Worm (Caenorhabditis elegans) whole organism, young adult: ENCODE results near the gene nhr-41.

Source experiments
- B0035.1 ChIP-seq: sonication (generic microtip); optimal IDR thresholded peaks from 2 replicates; lab custom pipeline; 2016; ENCODE audit warnings: missing genetic modification characterization, mild to moderate bottlenecking, missing compliant biosample characterization, missing genotype, missing genetic modification reagents
- B0336.3 ChIP-seq: fragments of 200-800 bp; sonication (Bioruptor generic); IDR thresholded peaks from 2 replicates; pipeline ENCODE4 v1.3.6; 2022; ENCODE audit warnings: missing genetic modification characterization, missing compliant biosample characterization
- C06A6.2 ChIP-seq: fragments of 200-800 bp; sonication (Bioruptor generic); conservative IDR thresholded peaks from 2 replicates; pipeline ENCODE4 v1.3.6; 2022; ENCODE audit warnings: missing genetic modification characterization, missing compliant biosample characterization
- C17E4.6 ChIP-seq: fragments of 200-800 bp; sonication (Bioruptor generic); IDR thresholded peaks from 2 replicates; pipeline ENCODE4 v1.3.6; 2022; ENCODE audit warnings: missing genetic modification reagents, missing genetic modification characterization, missing compliant biosample characterization
- F10E7.11 ChIP-seq: sonication (generic microtip); optimal IDR thresholded peaks from 2 replicates; lab custom pipeline; 2017; ENCODE audit warnings: mild to moderate bottlenecking, missing genetic modification characterization, moderate library complexity, missing compliant biosample characterization
- F39B2.1 ChIP-seq: fragments of 200-800 bp; sonication (Bioruptor generic); IDR thresholded peaks from 2 replicates; pipeline ENCODE4 v1.3.6; 2022; ENCODE audit warnings: missing genetic modification reagents, missing genetic modification characterization, missing compliant biosample characterization
- F52B5.7 ChIP-seq: sonication (generic microtip); optimal IDR thresholded peaks from 2 replicates; lab custom pipeline; 2016; ENCODE audit warnings: mild to moderate bottlenecking, missing genetic modification characterization, missing compliant biosample characterization
- T26A5.8 ChIP-seq: sonication (generic microtip); optimal IDR thresholded peaks from 2 replicates; lab custom pipeline; 2016; ENCODE audit warnings: missing genetic modification characterization, missing compliant biosample characterization
- akir-1 ChIP-seq: fragments of 200-800 bp; sonication (Bioruptor generic); optimal IDR thresholded peaks from 2 replicates; lab custom pipeline; 2018; ENCODE audit warnings: mild to moderate bottlenecking, missing genetic modification characterization, moderate library complexity, missing compliant biosample characterization
- ama-1 ChIP-seq, 3 experiments: fragments of 150-350 bp in 1 of 3; sonication (generic microtip) in 2 of 3; optimal IDR thresholded peaks; 2 replicates each; lab custom pipeline; 2014 to 2018; ENCODE audit warnings: missing biosample characterization in 2 of 3, missing genetic modification characterization in 2 of 3, missing genetic modification reagents in 2 of 3
- aptf-3 ChIP-seq: fragments of 200-800 bp; sonication (Bioruptor generic); IDR thresholded peaks from 2 replicates; pipeline ENCODE4 v1.3.6; 2022; ENCODE audit warnings: missing genetic modification characterization, missing compliant biosample characterization
- athp-1 ChIP-seq: sonication (generic microtip); optimal IDR thresholded peaks from 2 replicates; lab custom pipeline; 2017; ENCODE audit warnings: mild to moderate bottlenecking, missing genetic modification characterization, missing compliant biosample characterization
- ccch-3 ChIP-seq: fragments of 200-800 bp; sonication (Bioruptor generic); optimal IDR thresholded peaks from 2 replicates; lab custom pipeline; 2018; ENCODE audit warnings: mild to moderate bottlenecking, missing genetic modification characterization, missing compliant biosample characterization
- ceh-27 ChIP-seq: fragments of 200-800 bp; sonication (Bioruptor generic); optimal IDR thresholded peaks from 2 replicates; lab custom pipeline; 2018; ENCODE audit warnings: mild to moderate bottlenecking, missing genetic modification characterization, moderate library complexity, missing compliant biosample characterization
- ceh-58 ChIP-seq: fragments of 200-800 bp; sonication (Bioruptor generic); IDR thresholded peaks from 2 replicates; pipeline ENCODE4 v1.3.6; 2022; ENCODE audit warnings: missing genetic modification characterization, missing compliant biosample characterization
- ceh-91 ChIP-seq: fragments of 200-800 bp; sonication (Bioruptor generic); IDR thresholded peaks from 2 replicates; pipeline ENCODE4 v1.3.6; 2022; ENCODE audit warnings: missing genetic modification reagents, missing genetic modification characterization, missing compliant biosample characterization
- dpl-1 ChIP-seq: fragments of 150-350 bp; optimal IDR thresholded peaks from 2 replicates; lab custom pipeline; 2014; ENCODE audit warnings: missing biosample characterization, missing genetic modification reagents, missing genetic modification characterization
- efl-1 ChIP-seq: fragments of 150-350 bp; optimal IDR thresholded peaks from 2 replicates; lab custom pipeline; 2014; ENCODE audit warnings: missing biosample characterization, missing genetic modification reagents, missing genetic modification characterization
- egl-44 ChIP-seq: fragments of 200-800 bp; sonication (Bioruptor generic); IDR thresholded peaks from 2 replicates; pipeline ENCODE4 v1.3.6; 2022; ENCODE audit warnings: missing genetic modification reagents, missing genetic modification characterization, missing compliant biosample characterization
- hmg-20 ChIP-seq: fragments of 200-800 bp; sonication (Bioruptor generic); IDR thresholded peaks from 2 replicates; pipeline ENCODE4 v1.3.6; 2022; ENCODE audit warnings: missing genetic modification reagents, missing genetic modification characterization, missing compliant biosample characterization
- lag-1 ChIP-seq: fragments of 200-800 bp; sonication (Bioruptor generic); IDR thresholded peaks from 2 replicates; pipeline ENCODE4 v1.3.6; 2022; ENCODE audit warnings: missing genetic modification reagents, missing genetic modification characterization, missing compliant biosample characterization
- let-526 ChIP-seq: fragments of 200-800 bp; sonication (Bioruptor generic); IDR thresholded peaks from 2 replicates; pipeline ENCODE4 v1.3.6; 2022; ENCODE audit warnings: missing genetic modification reagents, missing genetic modification characterization, missing compliant biosample characterization
- let-607 ChIP-seq, 2 experiments: fragments of 200-800 bp in 1 of 2; sonication (Bioruptor generic) in 1 of 2; sonication (generic microtip) in 1 of 2; optimal IDR thresholded peaks; 2 replicates each; lab custom pipeline; 2016 to 2018; ENCODE audit warnings: mild to moderate bottlenecking in 2 of 2, missing compliant biosample characterization in 2 of 2, missing genetic modification characterization in 2 of 2, moderate library complexity in 2 of 2, missing genotype in 1 of 2
- lin-54 ChIP-seq: fragments of 200-800 bp; sonication (Bioruptor generic); optimal IDR thresholded peaks from 2 replicates; lab custom pipeline; 2018; ENCODE audit warnings: mild to moderate bottlenecking, missing genetic modification characterization, missing compliant biosample characterization
- madf-10 ChIP-seq: sonication (generic microtip); optimal IDR thresholded peaks from 2 replicates; lab custom pipeline; 2016; ENCODE audit warnings: mild to moderate bottlenecking, missing genetic modification characterization, missing compliant biosample characterization
- madf-3 ChIP-seq: fragments of 200-800 bp; sonication (Bioruptor generic); IDR thresholded peaks from 2 replicates; pipeline ENCODE4 v1.3.6; 2022; ENCODE audit warnings: missing genetic modification reagents, missing genetic modification characterization, missing compliant biosample characterization
- madf-8 ChIP-seq: fragments of 200-800 bp; sonication (Bioruptor generic); conservative IDR thresholded peaks from 2 replicates; pipeline ENCODE4 v1.3.6; 2022; ENCODE audit warnings: missing genetic modification reagents, missing genetic modification characterization, missing compliant biosample characterization
- mcd-1 ChIP-seq: fragments of 200-800 bp; sonication (Bioruptor generic); IDR thresholded peaks from 2 replicates; pipeline ENCODE4 v1.3.6; 2022; ENCODE audit warnings: missing genetic modification reagents, missing genetic modification characterization, missing compliant biosample characterization
- mes-4 ChIP-seq: sonication (generic microtip); optimal IDR thresholded peaks from 2 replicates; lab custom pipeline; 2016; ENCODE audit warnings: missing genotype, missing genetic modification characterization, missing compliant biosample characterization
- nhr-120 ChIP-seq: fragments of 200-800 bp; sonication (Bioruptor generic); IDR thresholded peaks from 2 replicates; pipeline ENCODE4 v1.3.6; 2022; ENCODE audit warnings: missing genetic modification characterization, missing compliant biosample characterization
- pha-4 ChIP-seq: fragments of 150-350 bp; sonication (generic microtip); optimal IDR thresholded peaks from 2 replicates; lab custom pipeline; 2014; ENCODE audit warnings: missing biosample characterization, missing genetic modification reagents, missing genetic modification characterization
- rpc-1 ChIP-seq, 2 experiments: fragments of 150-350 bp in 1 of 2; sonication (generic microtip) in 1 of 2; optimal IDR thresholded peaks; 2 replicates each; lab custom pipeline; 2014 to 2018; ENCODE audit warnings: missing biosample characterization in 1 of 2, missing genetic modification characterization in 1 of 2, missing genetic modification reagents in 1 of 2, missing genotype in 1 of 2
- snpc-4 ChIP-seq, 5 experiments: fragments of 150-350 bp in 1 of 5; sonication (generic microtip) in 4 of 5; optimal IDR thresholded peaks; 2 replicates each; lab custom pipeline; 2014 to 2018; ENCODE audit warnings: missing genetic modification characterization in 5 of 5, missing biosample characterization in 3 of 5, antibody characterized with exemption in 2 of 5, mild to moderate bottlenecking in 2 of 5, missing compliant biosample characterization in 2 of 5, missing genotype in 2 of 5, moderate library complexity in 2 of 5, missing genetic modification reagents in 1 of 5
- somi-1 ChIP-seq: fragments of 200-800 bp; sonication (Bioruptor generic); optimal IDR thresholded peaks from 2 replicates; lab custom pipeline; 2018; ENCODE audit warnings: mild to moderate bottlenecking, missing genetic modification characterization, missing compliant biosample characterization
- tlf-1 ChIP-seq: fragments of 200-800 bp; sonication (Bioruptor generic); optimal IDR thresholded peaks from 2 replicates; lab custom pipeline; 2018; ENCODE audit warnings: mild to moderate bottlenecking, missing genetic modification characterization, missing compliant biosample characterization
- ztf-22 ChIP-seq: fragments of 200-800 bp; sonication (Bioruptor generic); optimal IDR thresholded peaks from 2 replicates; lab custom pipeline; 2018; ENCODE audit warnings: mild to moderate bottlenecking, missing genetic modification characterization, moderate library complexity, missing compliant biosample characterization
- ztf-25 ChIP-seq: fragments of 200-800 bp; sonication (Bioruptor generic); IDR thresholded peaks from 2 replicates; pipeline ENCODE4 v1.3.6; 2022; ENCODE audit warnings: missing genetic modification reagents, missing genetic modification characterization, missing compliant biosample characterization
- ztf-26 ChIP-seq: sonication (generic microtip); optimal IDR thresholded peaks from 2 replicates; lab custom pipeline; 2017; ENCODE audit warnings: missing genetic modification characterization, missing compliant biosample characterization
- ztf-3 ChIP-seq: fragments of 200-800 bp; sonication (Bioruptor generic); optimal IDR thresholded peaks from 2 replicates; lab custom pipeline; 2018; ENCODE audit warnings: mild to moderate bottlenecking, missing genetic modification characterization, missing compliant biosample characterization
- ztf-6 ChIP-seq: fragments of 200-800 bp; sonication (Bioruptor generic); IDR thresholded peaks from 2 replicates; pipeline ENCODE4 v1.3.6; 2022; ENCODE audit warnings: missing genetic modification reagents, missing genetic modification characterization, missing compliant biosample characterization

Gene nhr-41

DNA sequence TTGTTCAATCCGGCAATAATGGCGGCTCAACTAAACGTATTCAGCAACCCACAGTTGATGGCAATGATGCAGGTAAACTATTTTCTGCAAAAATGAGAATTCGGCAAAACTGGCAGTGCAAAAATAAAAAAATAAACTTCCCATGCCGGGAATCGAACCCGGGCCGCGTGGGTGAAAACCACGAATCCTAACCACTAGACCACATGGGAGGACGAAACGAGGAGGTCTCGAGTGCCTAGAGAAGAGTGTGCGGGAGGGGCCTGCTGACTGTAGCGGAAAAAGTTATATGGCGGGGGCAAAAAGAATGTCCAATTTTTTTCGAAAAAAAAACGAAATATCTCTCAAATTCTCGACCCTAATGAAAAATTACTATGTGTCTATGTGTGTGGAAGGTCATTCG lies 2.1 kb downstream of the nhr-41 start (continued):
- 0 out of 2 replicates have a peak, but pooled peaks have one; percentile 49 for TF ChIP-seq egl-44
- TF ChIP-seq efl-1 (GFP tag; lab: Kevin White, UChicago), result no peak
- TF ChIP-seq ztf-25, result peak; percentile 95
- TF ChIP-seq athp-1 (tag; lab: Kevin White, UChicago), result peak; percentile 22
- no peak for TF ChIP-seq tlf-1
- no peak for TF ChIP-seq ama-1 (optimal IDR thresholded peaks at IDR 0.05; lab: Kevin White, UChicago)
- peak in 1 of 2 experiments; percentile 47 for TF ChIP-seq ama-1 (GFP tag; optimal IDR thresholded peaks at IDR 0.05; lab: Kevin White, UChicago)
- TF ChIP-seq somi-1 (GFP tag; lab: Kevin White, UChicago), result peak; percentile 45
- TF ChIP-seq B0035.1 (tag; lab: Kevin White, UChicago), result no peak
- TF ChIP-seq nhr-120, result no peak
- peak; percentile 35 for TF ChIP-seq ztf-26 (tag; lab: Kevin White, UChicago)
- TF ChIP-seq ceh-91 (GFP tag; lab: Robert Waterston, UW), result no peak
- TF ChIP-seq pha-4 (tag; lab: Kevin White, UChicago), result no peak
- TF ChIP-seq let-607 (tag; optimal IDR thresholded peaks at IDR 0.05; lab: Kevin White, UChicago), result no peak
- 0 out of 2 replicates have a peak, but pooled peaks have one; percentile 47 for TF ChIP-seq madf-3 (GFP tag; lab: Robert Waterston, UW)
- no peak for TF ChIP-seq ceh-58 (GFP tag; lab: Robert Waterston, UW)
- TF ChIP-seq mes-4 (tag; lab: Kevin White, UChicago), result no peak
- no peak for TF ChIP-seq ztf-3 (GFP tag; lab: Kevin White, UChicago)
- no peak for TF ChIP-seq ccch-3 (GFP tag; lab: Kevin White, UChicago)
- no peak for TF ChIP-seq ztf-6 (GFP tag; lab: Robert Waterston, UW)
- TF ChIP-seq rpc-1 (optimal IDR thresholded peaks at IDR 0.05; lab: Kevin White, UChicago), result peak; percentile 59
- TF ChIP-seq rpc-1 (tag; optimal IDR thresholded peaks at IDR 0.05; lab: Kevin White, UChicago), result peak; percentile 75
- TF ChIP-seq F39B2.1 (GFP tag; lab: Robert Waterston, UW), result peak; percentile 56; the same call in 1 of the 2 replicates
- no peak for TF ChIP-seq T26A5.8
- no peak for TF ChIP-seq madf-8 (GFP tag; lab: Robert Waterston, UW)
- peak; percentile 46 for TF ChIP-seq ceh-27 (GFP tag; lab: Kevin White, UChicago)
- TF ChIP-seq F10E7.11 (tag; lab: Kevin White, UChicago), result no peak
- 0 out of 2 replicates have a peak, but pooled peaks have one; percentile 62 for TF ChIP-seq let-526 (GFP tag; lab: Robert Waterston, UW)
- TF ChIP-seq mcd-1 (GFP tag; lab: Robert Waterston, UW), result peak; percentile 62
- no peak for TF ChIP-seq snpc-4 (GFP tag; optimal IDR thresholded peaks at IDR 0.05; lab: Kevin White, UChicago)
- TF ChIP-seq snpc-4 (tag; optimal IDR thresholded peaks at IDR 0.05; lab: Kevin White, UChicago), result peak in 2 of 4 experiments; percentile 29 to 46
- peak; percentile 18 for TF ChIP-seq lin-54 (GFP tag; lab: Kevin White, UChicago)
- TF ChIP-seq C17E4.6 (GFP tag; lab: Robert Waterston, UW), result no peak
- TF ChIP-seq hmg-20, result no peak
- TF ChIP-seq B0336.3 (GFP tag; lab: Robert Waterston, UW), result 0 out of 2 replicates have a peak, but pooled peaks have one; percentile 21
- TF ChIP-seq C06A6.2 (GFP tag; lab: Robert Waterston, UW), result 0 out of 2 replicates have a peak, but pooled peaks have one; percentile 32
- no peak for TF ChIP-seq dpl-1 (GFP tag; lab: Kevin White, UChicago)
- TF ChIP-seq ztf-22 (GFP tag; lab: Kevin White, UChicago), result no peak
- no peak for TF ChIP-seq akir-1 (GFP tag; lab: Kevin White, UChicago)
- TF ChIP-seq aptf-3 (GFP tag; lab: Robert Waterston, UW), result no peak
- TF ChIP-seq madf-10 (tag; lab: Kevin White, UChicago), result peak; percentile 20
- TF ChIP-seq lag-1 (GFP tag; lab: Robert Waterston, UW), result no peak
- no peak for TF ChIP-seq F52B5.7
